Fruit fly (Drosophila melanogaster) Kc167 (cell line): Measurements from ENCODE around the gene Naa20A.

Experiments
- Myc ChIP-seq: fragments of >200 bp; optimal IDR thresholded peaks from 2 replicates; lab custom pipeline; 2017; ENCODE audit warnings: missing external identifiers
- Sin3A ChIP-seq: fragments of >200 bp; optimal IDR thresholded peaks from 2 replicates; lab custom pipeline; 2018; ENCODE audit warnings: missing external identifiers
- h ChIP-seq: fragments of >200 bp; optimal IDR thresholded peaks from 3 replicates; lab custom pipeline; 2018; ENCODE audit warnings: missing external identifiers
- insv ChIP-seq: fragments of >200 bp; optimal IDR thresholded peaks from 3 replicates; lab custom pipeline; 2018; ENCODE audit warnings: missing external identifiers
- psq ChIP-seq: fragments of >200 bp; optimal IDR thresholded peaks from 2 replicates; lab custom pipeline; 2017; ENCODE audit warnings: missing external identifiers
- ttk ChIP-seq: sonication (Bioruptor generic); optimal IDR thresholded peaks from 2 replicates; lab custom pipeline; 2017; ENCODE audit warnings: missing external identifiers

Naa20A gene

DNA sequence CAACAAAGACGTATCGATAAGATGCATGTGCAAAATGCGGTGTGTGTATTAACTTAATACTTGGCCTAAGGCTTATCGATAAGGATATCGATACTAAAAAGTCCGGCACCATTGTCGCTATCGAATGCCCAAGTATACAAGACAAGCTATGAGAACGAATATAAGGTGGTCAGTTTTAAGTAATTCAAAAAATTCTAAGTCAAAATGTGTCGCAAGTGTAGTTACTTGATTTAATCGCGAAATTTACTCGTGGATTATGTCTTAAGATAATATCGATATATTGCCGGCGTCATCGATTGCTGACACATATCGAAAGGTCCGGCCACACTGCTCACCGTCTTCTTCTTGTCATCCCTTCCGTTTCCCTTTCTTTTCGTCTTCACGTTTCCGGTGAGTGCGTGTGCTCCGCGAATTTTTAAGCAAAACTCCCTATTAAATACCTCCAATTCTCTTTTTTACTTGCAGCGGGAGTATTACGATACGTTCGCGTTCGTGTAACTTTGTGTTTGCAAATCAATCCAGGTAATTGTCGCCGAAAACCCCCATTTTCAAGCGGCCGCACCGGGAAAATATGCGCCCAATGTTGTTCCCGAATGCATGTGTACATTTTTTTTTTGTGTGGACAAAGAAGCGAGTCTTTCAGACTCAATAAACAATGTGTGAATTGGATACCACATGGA is 25.1 kb downstream of the Naa20A start, which contains the start of gene RpS10b:
Gene RpS10b (plus strand): TSS at position 348 of the 680 bp plus-strand sequence.
- TF ChIP-seq ttk (lab: Kevin White, UChicago) = no peak
- no peak for TF ChIP-seq Myc
- TF ChIP-seq h (lab: Kevin White, UChicago) = no peak
- no peak for TF ChIP-seq Sin3A (lab: Kevin White, UChicago)
- no peak for TF ChIP-seq psq (lab: Kevin White, UChicago)
- no peak for TF ChIP-seq insv (lab: Kevin White, UChicago)

DNA sequence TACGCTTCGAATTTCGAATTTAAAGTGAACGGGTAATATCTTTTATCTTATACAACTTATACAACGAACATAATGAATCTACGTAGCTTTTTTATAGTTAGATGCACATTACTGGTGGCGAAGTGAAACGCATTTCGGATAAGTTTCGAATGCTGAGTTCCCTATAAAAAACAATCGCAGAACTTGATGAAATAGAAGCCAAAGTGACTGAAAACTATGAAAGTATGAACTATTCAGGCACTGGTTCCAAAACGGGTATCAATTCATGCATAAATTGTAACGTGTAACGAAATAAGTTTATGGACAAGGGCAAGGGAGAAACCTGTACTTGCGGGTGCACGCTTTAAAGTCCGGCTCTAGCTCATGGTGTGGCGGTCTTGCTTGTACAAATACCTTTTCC is 27.0 kb downstream of the Naa20A start:
- TF ChIP-seq psq (lab: Kevin White, UChicago) = no peak
- TF ChIP-seq Sin3A (lab: Kevin White, UChicago) = no peak
- TF ChIP-seq insv (lab: Kevin White, UChicago) = no peak
- no peak for TF ChIP-seq Myc
- no peak for TF ChIP-seq ttk (lab: Kevin White, UChicago)
- no peak for TF ChIP-seq h (lab: Kevin White, UChicago)

dm6 chrX:19592309-19592708 is 30.6 kb downstream of the Naa20A start, which contains the start of gene CG14205:
TSS of gene CG14205 (plus strand) at chrX:19592609.
- TF ChIP-seq insv (lab: Kevin White, UChicago) (no peak), Sin3A (lab: Kevin White, UChicago) (no peak), Myc (no peak), h (lab: Kevin White, UChicago) (no peak), ttk (lab: Kevin White, UChicago) (no peak), psq (lab: Kevin White, UChicago) (no peak)

- TF ChIP-seq psq (lab: Kevin White, UChicago) = no peak
- no peak for TF ChIP-seq h (lab: Kevin White, UChicago)
- no peak for TF ChIP-seq ttk (lab: Kevin White, UChicago)
Measured at dm6 chrX:19590579-19590978, 32.3 kb downstream of the Naa20A start.

- TF ChIP-seq Sin3A (lab: Kevin White, UChicago) (no peak), psq (lab: Kevin White, UChicago) (no peak), ttk (lab: Kevin White, UChicago) (no peak), Myc (no peak), h (lab: Kevin White, UChicago) (no peak), insv (lab: Kevin White, UChicago) (no peak)
Measured at dm6 chrX:19590070-19590469, 32.8 kb downstream of the Naa20A start, which contains the start of gene CG14219. TSS of gene CG14219 (minus strand) at chrX:19590170.

- TF ChIP-seq Sin3A (lab: Kevin White, UChicago) (no peak), insv (lab: Kevin White, UChicago) (no peak), Myc (no peak), h (lab: Kevin White, UChicago) (no peak), ttk (lab: Kevin White, UChicago) (no peak), psq (lab: Kevin White, UChicago) (no peak)
Measured at dm6 chrX:19585142-19585541, 37.7 kb downstream of the Naa20A start.

DNA sequence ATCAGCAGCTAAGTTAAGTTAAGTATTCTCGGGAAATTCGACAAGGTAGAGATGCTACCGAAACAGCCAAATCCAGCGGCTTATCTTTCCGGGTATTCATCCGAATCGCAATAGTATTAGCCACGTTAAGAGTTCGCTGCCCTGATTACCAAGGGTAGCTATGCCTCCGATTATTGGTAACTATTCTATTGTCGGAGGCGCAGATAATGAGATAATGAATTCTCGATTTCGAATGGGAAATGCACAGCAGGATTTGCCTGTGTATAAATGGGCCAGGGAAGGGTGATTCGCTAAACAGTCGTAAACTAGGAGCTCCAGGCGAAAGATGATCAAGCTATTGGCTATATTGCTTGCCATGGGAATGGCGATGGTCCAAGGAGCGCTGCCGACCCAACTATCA is 39.6 kb downstream of the Naa20A start, which contains the start of gene CG14204:
Gene CG14204 (plus strand): TSS at position 301 of the 400 bp plus-strand sequence.
- TF ChIP-seq Sin3A (lab: Kevin White, UChicago) = no peak
- TF ChIP-seq ttk (lab: Kevin White, UChicago) = no peak
- no peak for TF ChIP-seq insv (lab: Kevin White, UChicago)
- no peak for TF ChIP-seq psq (lab: Kevin White, UChicago)
- no peak for TF ChIP-seq h (lab: Kevin White, UChicago)
- TF ChIP-seq Myc = no peak

DNA sequence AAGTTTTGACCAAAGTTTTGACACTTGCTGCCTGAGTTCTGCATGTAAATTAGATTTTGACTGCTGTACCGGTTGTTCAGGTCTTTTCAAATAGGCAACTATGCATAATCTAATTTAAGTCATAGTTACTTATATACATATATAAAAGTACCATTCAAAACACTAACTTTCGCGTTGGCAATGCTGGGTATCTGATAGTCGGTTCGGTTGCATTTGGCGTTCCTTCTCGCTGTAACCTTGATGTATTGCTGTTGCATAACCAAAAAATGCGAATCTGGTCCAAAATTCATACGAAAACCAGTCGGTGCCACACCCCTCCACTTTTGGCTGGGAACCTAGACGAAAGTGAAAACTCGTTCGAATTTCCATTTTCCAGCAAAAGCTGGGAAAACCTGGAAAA is 40.1 kb downstream of the Naa20A start:
- TF ChIP-seq psq (lab: Kevin White, UChicago) (no peak), insv (lab: Kevin White, UChicago) (no peak)

dm6 chrX:19581881-19582280 is 41.0 kb downstream of the Naa20A start, which contains the start of gene CG14218:
TSS of gene CG14218 (minus strand) at chrX:19581981.
- TF ChIP-seq h (lab: Kevin White, UChicago) (no peak), Myc (no peak)

dm6 chrX:19579648-19580301 is 43.1 kb downstream of the Naa20A start, which contains the start of gene Tao:
TSS of gene Tao (minus strand) at chrX:19579800.
- no peak for TF ChIP-seq insv (lab: Kevin White, UChicago)
- TF ChIP-seq Myc = no peak
- no peak for TF ChIP-seq Sin3A (lab: Kevin White, UChicago)
- no peak for TF ChIP-seq psq (lab: Kevin White, UChicago)
- TF ChIP-seq h (lab: Kevin White, UChicago) = no peak
- TF ChIP-seq ttk (lab: Kevin White, UChicago) = no peak

DNA sequence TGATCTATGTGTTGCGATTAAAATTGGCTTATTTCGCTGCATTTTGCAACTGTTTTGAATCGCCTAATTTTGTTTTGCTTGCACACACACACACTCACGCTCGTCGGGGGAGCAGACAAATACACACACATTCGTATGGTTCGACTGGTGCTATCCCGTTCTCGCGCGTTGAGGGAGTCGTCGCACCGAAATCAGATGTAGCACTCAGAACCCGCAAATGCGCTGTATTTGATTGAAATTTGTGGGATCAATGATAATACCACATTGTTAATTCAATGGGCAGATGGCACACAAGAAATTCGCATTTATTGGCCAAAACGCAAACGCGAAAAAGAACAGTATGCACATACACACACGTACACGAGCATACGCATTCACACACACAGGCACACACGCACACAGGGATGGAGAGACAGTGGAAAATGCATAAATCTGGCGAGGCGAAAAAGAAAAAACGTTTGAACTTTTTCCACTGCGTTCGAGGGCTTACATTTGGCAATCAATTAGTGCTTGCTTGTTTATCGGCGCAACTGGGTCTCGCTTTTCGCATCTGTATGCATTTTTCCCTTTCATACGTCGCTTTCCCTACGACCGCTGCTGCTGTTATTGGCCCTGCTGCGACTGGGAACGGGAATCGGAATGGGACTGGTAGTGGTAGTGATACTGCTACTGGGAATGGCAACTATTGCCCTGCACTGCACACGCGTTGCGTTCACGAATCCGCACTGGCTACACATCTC is 43.8 kb downstream of the Naa20A start:
- TF ChIP-seq h (lab: Kevin White, UChicago) = no peak
- no peak for TF ChIP-seq Myc
